Worm (Caenorhabditis elegans) whole organism, young adult: ENCODE data around the gene F40G9.19.

Experiments
- T07F8.4 ChIP-seq: sonication (generic microtip); optimal IDR thresholded peaks from 2 replicates; lab custom pipeline; 2016; ENCODE audit warnings: mild to moderate bottlenecking, missing genetic modification characterization, moderate library complexity, missing compliant biosample characterization
- Y53G8AR.9 ChIP-seq: fragments of 200-800 bp; sonication (Bioruptor generic); conservative IDR thresholded peaks from 2 replicates; pipeline ENCODE4 v1.3.6; 2022; ENCODE audit warnings: missing genetic modification reagents, missing genetic modification characterization, missing compliant biosample characterization
- let-526 ChIP-seq: fragments of 200-800 bp; sonication (Bioruptor generic); IDR thresholded peaks from 2 replicates; pipeline ENCODE4 v1.3.6; 2022; ENCODE audit warnings: missing genetic modification reagents, missing genetic modification characterization, missing compliant biosample characterization
- pha-4 ChIP-seq: fragments of 150-350 bp; sonication (generic microtip); optimal IDR thresholded peaks from 2 replicates; lab custom pipeline; 2014; ENCODE audit warnings: missing biosample characterization, missing genetic modification reagents, missing genetic modification characterization
- ztf-18 ChIP-seq: sonication (generic microtip); optimal IDR thresholded peaks from 2 replicates; lab custom pipeline; 2016; ENCODE audit warnings: missing genotype, mild to moderate bottlenecking, missing genetic modification characterization, missing compliant biosample characterization

- no peak for TF ChIP-seq pha-4
- TF ChIP-seq Y53G8AR.9 (GFP tag; lab: Robert Waterston, UW) = no peak
- no peak for TF ChIP-seq let-526 (GFP tag; lab: Robert Waterston, UW)
- no peak for TF ChIP-seq ztf-18 (tag; lab: Kevin White, UChicago)
- no peak for TF ChIP-seq T07F8.4 (tag; lab: Kevin White, UChicago)
Measured at ce11 chrIII:157980-158379, 15.6 kb upstream of the F40G9.19 start.
